Worm (Caenorhabditis elegans) whole organism, L4 larva: ENCODE measurements around the gene nhr-141.

Experiments
- D1046.2 ChIP-seq: fragments of 200-800 bp; sonication (Bioruptor generic); IDR thresholded peaks from 2 replicates; pipeline ENCODE4 v1.3.6; 2022; ENCODE audit warnings: missing genetic modification characterization, missing compliant biosample characterization
- F49E8.2 ChIP-seq: sonication (generic microtip); optimal IDR thresholded peaks from 2 replicates; lab custom pipeline; 2016; ENCODE audit warnings: missing compliant biosample characterization, mild to moderate bottlenecking, missing genetic modification characterization, borderline replicate concordance
- T20F7.1 ChIP-seq: fragments of 200-800 bp; sonication (Bioruptor generic); optimal IDR thresholded peaks from 2 replicates; lab custom pipeline; 2018; ENCODE audit warnings: mild to moderate bottlenecking, missing genetic modification characterization, missing compliant biosample characterization
- Y5F2A.4 ChIP-seq: fragments of 200-800 bp; sonication (Bioruptor generic); optimal IDR thresholded peaks from 2 replicates; lab custom pipeline; 2018; ENCODE audit warnings: mild to moderate bottlenecking, missing genetic modification characterization, missing compliant biosample characterization
- aly-2 ChIP-seq: sonication (generic microtip); optimal IDR thresholded peaks from 2 replicates; lab custom pipeline; 2018; ENCODE audit warnings: missing biosample characterization, missing genetic modification characterization
- ceh-28 ChIP-seq: fragments of 150-350 bp; optimal IDR thresholded peaks from 2 replicates; lab custom pipeline; 2014; ENCODE audit warnings: missing biosample characterization, missing genetic modification reagents, missing genetic modification characterization
- ceh-32 ChIP-seq: sonication (generic microtip); optimal IDR thresholded peaks from 2 replicates; lab custom pipeline; 2016; ENCODE audit warnings: mild to moderate bottlenecking, missing genetic modification characterization, missing compliant biosample characterization; ENCODE audit not compliant: poor library complexity
- ceh-44 ChIP-seq: fragments of 200-800 bp; sonication (Bioruptor generic); IDR thresholded peaks from 2 replicates; pipeline ENCODE4 v1.3.6; 2022; ENCODE audit warnings: missing genetic modification reagents, missing genetic modification characterization, missing compliant biosample characterization
- ceh-62 ChIP-seq: sonication (generic microtip); optimal IDR thresholded peaks from 2 replicates; lab custom pipeline; 2017; ENCODE audit warnings: missing biosample characterization, missing genetic modification characterization
- ceh-82 ChIP-seq: sonication (generic microtip); optimal IDR thresholded peaks from 2 replicates; lab custom pipeline; 2017; ENCODE audit warnings: missing biosample characterization, missing genetic modification characterization
- cey-2 ChIP-seq: sonication (generic microtip); optimal IDR thresholded peaks from 3 replicates; lab custom pipeline; 2017; ENCODE audit warnings: missing genetic modification characterization, mild to moderate bottlenecking, missing compliant biosample characterization, antibody characterized with exemption, borderline replicate concordance; ENCODE audit not compliant: insufficient read depth
- daf-16 ChIP-seq, 3 experiments: sonication (generic microtip); optimal IDR thresholded peaks; 2 replicates each; lab custom pipeline; 2016 to 2017; ENCODE audit warnings: missing genetic modification characterization in 3 of 3, missing genetic modification reagents in 3 of 3, mild to moderate bottlenecking in 2 of 3, missing compliant biosample characterization in 2 of 3, missing biosample characterization in 1 of 3, moderate library complexity in 1 of 3
- daf-19 ChIP-seq: fragments of 200-800 bp; sonication (Bioruptor generic); conservative IDR thresholded peaks from 2 replicates; pipeline ENCODE4 v1.3.6; 2022; ENCODE audit warnings: missing genetic modification characterization, missing compliant biosample characterization
- dmd-9 ChIP-seq: fragments of 200-800 bp; sonication (Bioruptor generic); IDR thresholded peaks from 2 replicates; pipeline ENCODE4 v1.3.6; 2022; ENCODE audit warnings: missing genetic modification reagents, missing genetic modification characterization, missing compliant biosample characterization
- duxl-1 ChIP-seq: sonication (generic microtip); optimal IDR thresholded peaks from 2 replicates; lab custom pipeline; 2016; ENCODE audit warnings: mild to moderate bottlenecking, missing genetic modification characterization, moderate library complexity, missing compliant biosample characterization; ENCODE audit not compliant: poor library complexity
- dve-1 ChIP-seq: sonication (generic microtip); optimal IDR thresholded peaks from 2 replicates; lab custom pipeline; 2017; ENCODE audit warnings: antibody characterized with exemption, mild to moderate bottlenecking, missing genetic modification characterization, missing compliant biosample characterization; ENCODE audit not compliant: insufficient read depth
- fkh-10 ChIP-seq: fragments of 150-350 bp; optimal IDR thresholded peaks from 2 replicates; lab custom pipeline; 2014; ENCODE audit warnings: missing biosample characterization, missing genetic modification reagents, missing genetic modification characterization
- gei-8 ChIP-seq: fragments of 200-800 bp; sonication (Bioruptor generic); optimal IDR thresholded peaks from 2 replicates; lab custom pipeline; 2018; ENCODE audit warnings: mild to moderate bottlenecking, missing genetic modification characterization, missing compliant biosample characterization
- hlh-30 ChIP-seq: sonication (generic microtip); optimal IDR thresholded peaks from 2 replicates; lab custom pipeline; 2017; ENCODE audit warnings: antibody characterized with exemption, mild to moderate bottlenecking, missing genetic modification characterization, missing compliant biosample characterization; ENCODE audit not compliant: insufficient read depth
- lin-39 ChIP-seq: fragments of 150-350 bp; optimal IDR thresholded peaks from 2 replicates; lab custom pipeline; 2014; ENCODE audit warnings: missing biosample characterization, missing genetic modification reagents, missing genetic modification characterization
- lsy-2 ChIP-seq, 2 experiments: fragments of 150-350 bp in 1 of 2; sonication (generic microtip) in 1 of 2; optimal IDR thresholded peaks; 2 replicates each; lab custom pipeline; 2014 to 2017; ENCODE audit warnings: missing biosample characterization in 2 of 2, missing genetic modification characterization in 2 of 2
- mdt-29 ChIP-seq: fragments of 200-800 bp; sonication (Bioruptor generic); IDR thresholded peaks from 2 replicates; pipeline ENCODE4 v1.3.6; 2022; ENCODE audit warnings: missing genetic modification reagents, missing genetic modification characterization, missing compliant biosample characterization
- mxl-3 ChIP-seq: fragments of 200-800 bp; sonication (Bioruptor generic); optimal IDR thresholded peaks from 2 replicates; lab custom pipeline; 2018; ENCODE audit warnings: mild to moderate bottlenecking, missing genetic modification characterization, missing compliant biosample characterization
- nhr-102 ChIP-seq: sonication (generic microtip); optimal IDR thresholded peaks from 2 replicates; lab custom pipeline; 2016; ENCODE audit warnings: mild to moderate bottlenecking, missing genetic modification characterization, moderate library complexity, missing compliant biosample characterization
- nhr-237 ChIP-seq: sonication (generic microtip); optimal IDR thresholded peaks from 2 replicates; lab custom pipeline; 2017; ENCODE audit warnings: missing biosample characterization, missing genetic modification characterization
- nhr-28 ChIP-seq: fragments of 150-350 bp; optimal IDR thresholded peaks from 2 replicates; lab custom pipeline; 2014; ENCODE audit warnings: missing biosample characterization, missing genetic modification characterization
- nhr-42 ChIP-seq: fragments of 200-800 bp; sonication (Bioruptor generic); IDR thresholded peaks from 2 replicates; pipeline ENCODE4 v1.3.6; 2022; ENCODE audit warnings: missing genetic modification characterization, missing compliant biosample characterization
- nhr-48 ChIP-seq: sonication (generic microtip); optimal IDR thresholded peaks from 2 replicates; lab custom pipeline; 2016; ENCODE audit warnings: mild to moderate bottlenecking, missing genetic modification characterization, missing compliant biosample characterization
- saeg-2 ChIP-seq: fragments of 200-800 bp; sonication (Bioruptor generic); IDR thresholded peaks from 2 replicates; pipeline ENCODE4 v1.3.6; 2022; ENCODE audit warnings: missing genetic modification reagents, missing genetic modification characterization, missing compliant biosample characterization
- unc-130 ChIP-seq: sonication (generic microtip); optimal IDR thresholded peaks from 2 replicates; lab custom pipeline; 2016; ENCODE audit warnings: missing genetic modification reagents, missing genetic modification characterization, missing compliant biosample characterization
- zip-11 ChIP-seq: fragments of 200-800 bp; sonication (Bioruptor generic); IDR thresholded peaks from 2 replicates; pipeline ENCODE4 v1.3.6; 2022; ENCODE audit warnings: missing genetic modification characterization, missing compliant biosample characterization
- zip-2 ChIP-seq: fragments of 150-350 bp; optimal IDR thresholded peaks from 2 replicates; lab custom pipeline; 2014; ENCODE audit warnings: missing biosample characterization, missing genetic modification characterization

nhr-141 gene

DNA sequence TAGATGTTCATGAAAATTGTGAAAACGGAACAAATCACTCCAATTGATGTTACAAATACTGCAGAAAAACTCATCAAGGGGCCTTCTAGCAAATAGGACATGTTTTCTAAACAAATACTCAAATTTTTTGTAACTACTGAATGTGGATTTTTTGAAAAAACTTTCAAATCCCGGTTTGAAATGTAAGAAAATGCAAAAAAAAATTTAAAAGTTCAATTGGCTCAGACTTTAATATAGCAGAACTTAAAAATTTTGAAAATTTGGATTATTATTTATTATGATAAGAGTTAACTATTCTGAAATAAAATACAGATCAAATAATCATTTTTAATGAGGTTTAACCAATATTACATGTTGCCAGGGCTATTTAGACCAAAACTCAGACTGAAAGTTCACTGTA, 45.9 kb downstream of the nhr-141 start, which contains the start of gene srbc-9:
Gene srbc-9, minus strand, starts transcription at position 101 of the 400 bp plus-strand sequence.
- no peak for TF ChIP-seq ceh-62
- TF ChIP-seq F49E8.2 (tag; lab: Kevin White, UChicago): no peak
- TF ChIP-seq daf-19: no peak
- no peak for TF ChIP-seq nhr-48 (tag; lab: Kevin White, UChicago)
- no peak for TF ChIP-seq cey-2 (tag; lab: Kevin White, UChicago)
- no peak for TF ChIP-seq daf-16 (GFP tag; optimal IDR thresholded peaks at IDR 0.05; lab: Kevin White, UChicago)
- TF ChIP-seq daf-16 (tag; optimal IDR thresholded peaks at IDR 0.05; lab: Kevin White, UChicago): no peak
- no peak for TF ChIP-seq ceh-82 (tag; lab: Kevin White, UChicago)
- no peak for TF ChIP-seq zip-11 (GFP tag; lab: Robert Waterston, UW)

DNA sequence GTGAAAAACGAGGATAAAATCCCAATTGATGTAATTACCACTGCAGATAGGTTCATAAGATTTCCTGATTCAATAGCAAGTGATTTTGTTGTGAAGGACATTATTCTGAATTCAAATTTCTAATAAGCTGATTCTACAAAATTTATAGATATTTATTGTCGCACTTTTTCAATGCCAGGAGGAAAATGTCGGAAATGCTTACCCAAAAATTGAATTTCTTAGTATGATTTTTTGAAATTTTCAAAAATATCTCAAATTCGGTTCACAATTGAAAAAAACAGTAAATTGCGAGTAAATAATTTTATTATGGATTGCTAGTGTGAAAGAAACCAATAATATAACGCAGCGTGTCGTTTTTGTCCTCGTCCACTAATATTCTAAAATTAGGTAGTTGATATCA, 48.5 kb downstream of the nhr-141 start, which contains the start of gene srbc-10:
Gene srbc-10, minus strand, starts transcription at position 101 of the 400 bp plus-strand sequence.
- TF ChIP-seq mdt-29 (GFP tag; lab: Robert Waterston, UW): no peak
- TF ChIP-seq lsy-2 (tag; optimal IDR thresholded peaks at IDR 0.05; lab: Kevin White, UChicago): no peak
- no peak for TF ChIP-seq lin-39 (tag; lab: Kevin White, UChicago)
- no peak for TF ChIP-seq ceh-32 (tag; lab: Kevin White, UChicago)
- TF ChIP-seq ceh-82 (tag; lab: Kevin White, UChicago): no peak
- TF ChIP-seq duxl-1: no peak
- TF ChIP-seq nhr-42 (GFP tag; lab: Robert Waterston, UW): no peak
- TF ChIP-seq nhr-237 (tag; lab: Kevin White, UChicago): no peak
- TF ChIP-seq nhr-28 (tag; lab: Kevin White, UChicago): no peak
- no peak for TF ChIP-seq aly-2 (tag; lab: Kevin White, UChicago)
- no peak for TF ChIP-seq saeg-2 (GFP tag; lab: Robert Waterston, UW)

DNA sequence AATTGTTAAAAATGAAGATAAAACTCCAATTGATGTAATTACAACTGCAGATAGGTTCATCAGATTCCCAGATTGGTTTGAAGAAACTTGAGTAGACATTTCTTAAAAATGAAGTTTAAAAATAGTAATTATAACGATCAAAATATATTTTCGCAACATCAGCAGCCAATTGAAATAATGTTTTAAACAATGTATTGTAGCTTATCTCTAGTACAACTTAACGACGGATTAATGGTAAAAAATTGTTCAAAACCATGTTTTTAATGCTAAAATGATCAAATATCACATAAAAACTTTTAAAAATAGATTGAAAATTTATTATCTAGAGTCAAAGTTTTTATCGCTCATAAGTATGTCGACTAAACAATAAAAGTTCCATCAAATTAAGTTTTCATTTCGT, 50.7 kb downstream of the nhr-141 start, which contains the start of gene srbc-11:
Gene srbc-11, minus strand, starts transcription at position 101 of the 400 bp plus-strand sequence.
- TF ChIP-seq ceh-44 (no peak), hlh-30 (tag; lab: Kevin White, UChicago) (no peak), D1046.2 (GFP tag; lab: Robert Waterston, UW) (no peak), daf-19 (no peak), fkh-10 (GFP tag; lab: Kevin White, UChicago) (no peak), zip-2 (tag; lab: Kevin White, UChicago) (no peak), Y5F2A.4 (GFP tag; lab: Kevin White, UChicago) (no peak), lsy-2 (tag; optimal IDR thresholded peaks at IDR 0.05; lab: Kevin White, UChicago) (no peak), dve-1 (tag; lab: Kevin White, UChicago) (no peak), ceh-28 (tag; lab: Kevin White, UChicago) (no peak), unc-130 (no peak), mxl-3 (GFP tag; lab: Kevin White, UChicago) (no peak), dmd-9 (GFP tag; lab: Robert Waterston, UW) (no peak), duxl-1 (no peak), nhr-102 (tag; lab: Kevin White, UChicago) (no peak), gei-8 (GFP tag; lab: Kevin White, UChicago) (no peak), T20F7.1 (GFP tag; lab: Kevin White, UChicago) (no peak)
